Worm (Caenorhabditis elegans) whole organism, L4/young adult: ENCODE data around the gene T20B12.5.

Experiments used
- W03F9.2 ChIP-seq: fragments of 150-350 bp; optimal IDR thresholded peaks from 2 replicates; lab custom pipeline; 2014; ENCODE audit warnings: missing biosample characterization, missing genetic modification characterization
- dao-5 ChIP-seq: sonication (generic microtip); optimal IDR thresholded peaks from 2 replicates; lab custom pipeline; 2016; ENCODE audit warnings: missing genotype, missing genetic modification characterization, moderate library complexity, missing compliant biosample characterization
- him-1 ChIP-seq: sonication (generic microtip); optimal IDR thresholded peaks from 2 replicates; lab custom pipeline; 2016; ENCODE audit warnings: missing genotype, missing genetic modification reagents, missing genetic modification characterization, missing compliant biosample characterization

Gene T20B12.5

ce11 chrIII:7375434-7375833 is 8.5 kb upstream of the T20B12.5 start:
- TF ChIP-seq him-1 (tag; lab: Kevin White, UChicago) (no peak), W03F9.2 (tag; lab: Kevin White, UChicago) (no peak), dao-5 (tag; lab: Kevin White, UChicago) (no peak)

DNA sequence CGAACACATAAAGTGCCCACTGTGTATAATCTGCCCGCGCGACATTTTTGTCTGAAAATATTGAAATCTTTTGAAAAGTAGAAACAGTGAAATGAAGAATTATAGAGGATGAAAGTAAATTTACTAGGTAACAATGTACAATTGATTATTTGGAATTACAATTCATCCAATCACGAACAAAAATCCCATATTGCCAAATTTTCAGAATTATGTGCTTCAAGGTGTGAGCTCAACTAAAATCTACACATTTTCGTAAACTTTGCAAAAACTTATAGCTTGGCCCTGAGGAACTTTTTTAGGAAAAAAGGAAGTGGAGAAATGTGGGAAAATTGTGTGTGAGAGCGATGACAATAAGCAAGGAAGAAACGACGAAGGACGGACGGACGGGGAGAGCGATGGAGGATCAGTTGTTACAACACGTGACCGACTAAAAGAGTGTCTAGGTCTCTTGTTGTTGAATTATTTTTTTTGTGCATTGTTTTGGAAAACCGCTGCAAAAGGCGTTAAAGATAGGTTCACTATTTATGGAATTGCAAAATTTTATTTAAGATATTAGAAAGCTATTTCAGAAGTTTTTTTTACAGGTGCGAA is 7.9 kb upstream of the T20B12.5 start, which contains the start of gene mml-1:
mml-1 (minus strand) TSS at position 51 of the 591 bp plus-strand sequence.
- no peak for TF ChIP-seq W03F9.2 (tag; lab: Kevin White, UChicago)
- TF ChIP-seq dao-5 (tag; lab: Kevin White, UChicago): no peak
- no peak for TF ChIP-seq him-1 (tag; lab: Kevin White, UChicago)

- TF ChIP-seq him-1 (tag; lab: Kevin White, UChicago) (no peak), W03F9.2 (tag; lab: Kevin White, UChicago) (no peak), dao-5 (tag; lab: Kevin White, UChicago) (no peak)
Measured at ce11 chrIII:7373802-7374435, 7.0 kb upstream of the T20B12.5 start.

- TF ChIP-seq W03F9.2 (tag; lab: Kevin White, UChicago): no peak
- no peak for TF ChIP-seq him-1 (tag; lab: Kevin White, UChicago)
- no peak for TF ChIP-seq dao-5 (tag; lab: Kevin White, UChicago)
Measured at ce11 chrIII:7370569-7370968, 3.7 kb upstream of the T20B12.5 start.

DNA sequence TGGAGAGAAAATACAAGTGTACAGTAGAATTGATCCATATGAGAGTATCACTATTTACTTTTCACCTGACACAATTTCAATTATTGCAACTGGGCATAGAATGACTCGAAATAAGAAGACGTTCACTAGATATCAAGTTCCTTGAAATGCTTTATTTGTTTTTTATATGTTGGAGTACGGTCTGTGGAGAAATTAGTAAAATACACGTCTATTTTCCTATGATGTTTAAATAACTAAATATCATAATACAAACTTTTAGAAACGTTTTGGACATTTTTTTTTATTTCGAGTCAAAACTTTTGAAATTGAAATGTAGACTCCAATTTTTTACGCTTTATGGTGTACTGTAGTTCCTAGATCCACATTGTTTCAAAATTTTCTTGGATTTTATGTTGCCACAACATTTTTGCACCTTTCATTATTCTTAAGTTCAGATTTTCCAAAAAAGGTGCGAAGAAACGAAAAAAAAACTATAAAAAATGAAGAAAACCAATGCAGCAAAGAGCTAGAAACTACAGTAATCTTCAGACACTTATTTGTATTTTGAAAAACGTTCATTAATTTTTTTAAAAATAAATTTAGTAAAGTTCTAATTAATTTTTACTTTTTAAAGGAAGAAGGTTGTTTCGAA is 2.6 kb upstream of the T20B12.5 start:
- TF ChIP-seq W03F9.2 (tag; lab: Kevin White, UChicago) (no peak), him-1 (tag; lab: Kevin White, UChicago) (no peak), dao-5 (tag; lab: Kevin White, UChicago) (no peak)

DNA sequence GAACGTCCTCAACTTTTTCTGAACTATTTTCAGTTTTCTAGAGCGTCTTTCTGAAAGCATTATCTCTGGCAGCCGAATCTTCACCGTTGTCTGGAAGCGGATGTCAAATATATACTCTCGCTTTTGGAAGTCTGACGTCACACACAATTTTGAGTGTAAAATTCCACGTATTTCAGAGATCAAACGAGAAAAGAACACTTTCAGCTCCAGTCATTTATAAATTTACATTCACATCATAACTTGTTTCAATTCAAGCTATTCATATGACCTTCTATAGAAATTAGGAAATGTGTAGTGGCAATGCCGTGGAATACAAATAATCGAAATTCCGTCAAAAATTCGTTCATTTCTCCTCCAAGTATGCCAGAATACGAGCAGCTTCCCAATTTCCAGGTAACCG is 1.3 kb downstream of the T20B12.5 start, which contains the start of gene F08F8.11:
F08F8.11 (plus strand) TSS at position 301 of the 400 bp plus-strand sequence.
- TF ChIP-seq W03F9.2 (tag; lab: Kevin White, UChicago): no peak
- no peak for TF ChIP-seq dao-5 (tag; lab: Kevin White, UChicago)
- TF ChIP-seq him-1 (tag; lab: Kevin White, UChicago): no peak

ce11 chrIII:7359037-7359548 is 7.8 kb downstream of the T20B12.5 start, which contains the start of the genes eco-1 and hmgr-1:
TSS of gene eco-1 (minus strand) at chrIII:7359095.
TSS of gene hmgr-1 (plus strand) at chrIII:7359498.
- TF ChIP-seq dao-5 (tag; lab: Kevin White, UChicago) (no peak), him-1 (tag; lab: Kevin White, UChicago) (no peak), W03F9.2 (tag; lab: Kevin White, UChicago) (no peak)

DNA sequence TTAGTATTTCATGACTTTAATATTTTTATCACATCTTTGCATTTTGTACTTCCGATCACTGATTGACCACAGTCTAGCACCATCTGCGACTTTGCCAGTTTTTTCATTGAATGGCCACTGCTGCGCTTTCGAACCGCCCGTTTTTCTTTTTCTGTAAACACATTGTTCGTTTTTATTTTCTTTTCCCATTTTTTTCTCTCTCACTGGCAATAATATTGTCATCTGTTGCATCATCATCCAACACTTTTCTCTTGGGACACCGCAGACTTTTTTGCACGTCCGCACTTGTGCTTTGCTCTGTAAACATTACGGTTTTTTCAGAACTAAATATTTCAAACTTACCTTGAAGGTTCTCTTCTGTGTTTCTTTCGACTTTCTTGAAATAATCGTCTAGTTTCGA is 8.3 kb downstream of the T20B12.5 start:
- no peak for TF ChIP-seq W03F9.2 (tag; lab: Kevin White, UChicago)

- TF ChIP-seq dao-5 (tag; lab: Kevin White, UChicago) (no peak), W03F9.2 (tag; lab: Kevin White, UChicago) (no peak), him-1 (tag; lab: Kevin White, UChicago) (no peak)
Measured at ce11 chrIII:7357356-7357755, 9.6 kb downstream of the T20B12.5 start, which contains the start of gene F08F8.10. TSS of gene F08F8.10 (minus strand) at chrIII:7357393.

ce11 chrIII:7353871-7354270 is 13.0 kb downstream of the T20B12.5 start, which contains the start of gene F08F8.9:
TSS of gene F08F8.9 (minus strand) at chrIII:7353971.
- TF ChIP-seq W03F9.2 (tag; lab: Kevin White, UChicago) (no peak), dao-5 (tag; lab: Kevin White, UChicago) (no peak), him-1 (tag; lab: Kevin White, UChicago) (no peak)

ce11 chrIII:7349075-7349474 is 17.8 kb downstream of the T20B12.5 start, which contains the start of gene gos-28:
TSS of gene gos-28 (minus strand) at chrIII:7349175.
- TF ChIP-seq dao-5 (tag; lab: Kevin White, UChicago) (no peak), W03F9.2 (tag; lab: Kevin White, UChicago) (no peak), him-1 (tag; lab: Kevin White, UChicago) (no peak)

ce11 chrIII:7347049-7347448 is 19.9 kb downstream of the T20B12.5 start, which contains the start of gene F08F8.7:
TSS of gene F08F8.7 (minus strand) at chrIII:7347149.
- TF ChIP-seq W03F9.2 (tag; lab: Kevin White, UChicago): no peak
- no peak for TF ChIP-seq dao-5 (tag; lab: Kevin White, UChicago)
- TF ChIP-seq him-1 (tag; lab: Kevin White, UChicago): no peak

- TF ChIP-seq W03F9.2 (tag; lab: Kevin White, UChicago): no peak
- no peak for TF ChIP-seq him-1 (tag; lab: Kevin White, UChicago)
- no peak for TF ChIP-seq dao-5 (tag; lab: Kevin White, UChicago)
Measured at ce11 chrIII:7343389-7343788, 23.5 kb downstream of the T20B12.5 start, which contains the start of gene F08F8.6. TSS of gene F08F8.6 (plus strand) at chrIII:7343689.
